Worm (Caenorhabditis elegans): Measurements from ENCODE around the gene cyp-13A7.

ce11 chrII:9828502-9828901, 25.1 kb downstream of the cyp-13A7 start:
- TF ChIP-seq him-1 (tag; optimal IDR thresholded peaks at IDR 0.05) (no peak), dao-5 (tag; optimal IDR thresholded peaks at IDR 0.05) (no peak)

Data from whole organism, L4/young adult.